Worm (Caenorhabditis elegans) whole organism, L4/young adult: Measurements from ENCODE around the gene nas-19.

Experiments used
- dao-5 ChIP-seq: sonication (generic microtip); optimal IDR thresholded peaks from 2 replicates; lab custom pipeline; 2016; ENCODE audit warnings: missing genotype, missing genetic modification characterization, moderate library complexity, missing compliant biosample characterization
- him-1 ChIP-seq: sonication (generic microtip); optimal IDR thresholded peaks from 2 replicates; lab custom pipeline; 2016; ENCODE audit warnings: missing genotype, missing genetic modification reagents, missing genetic modification characterization, missing compliant biosample characterization

ce11 chrV:11449404-11449803 lies 46.9 kb upstream of the nas-19 start:
- TF ChIP-seq dao-5 (tag; lab: Kevin White, UChicago): no peak
- no peak for TF ChIP-seq him-1 (tag; lab: Kevin White, UChicago)
